Fruit fly (Drosophila melanogaster) whole organism, embryonic: ENCODE data around the gene CG33703.

Experiments used
- ATbp ChIP-seq: fragments of 200-800 bp; sonication (Bioruptor generic); optimal IDR thresholded peaks from 2 replicates; lab custom pipeline; 2017; ENCODE audit warnings: missing biosample characterization, mild to moderate bottlenecking, missing genetic modification characterization, missing genetic modification reagents
- Adf1 ChIP-seq: fragments of 200-800 bp; sonication (Bioruptor generic); IDR thresholded peaks from 2 replicates; pipeline ENCODE4 v1.3.6; 2022; ENCODE audit warnings: missing biosample characterization, missing genetic modification characterization
- CG10321 ChIP-seq: fragments of 200-800 bp; sonication (Bioruptor generic); IDR thresholded peaks from 2 replicates; pipeline ENCODE4 v1.3.6; 2022; ENCODE audit warnings: missing biosample characterization, missing genetic modification characterization
- CG10959 ChIP-seq: fragments of 200-800 bp; sonication (Bioruptor generic); IDR thresholded peaks from 2 replicates; pipeline ENCODE4 v1.3.6; 2022; ENCODE audit warnings: missing biosample characterization, missing genetic modification characterization
- CG10979 ChIP-seq: fragments of 200-800 bp; sonication (Bioruptor generic); optimal IDR thresholded peaks from 2 replicates; lab custom pipeline; 2018; ENCODE audit warnings: missing biosample characterization, mild to moderate bottlenecking, missing genetic modification characterization, moderate library complexity
- CG11093 ChIP-seq: fragments of 200-800 bp; sonication (Bioruptor generic); IDR thresholded peaks from 3 replicates; pipeline ENCODE4 v1.3.6; 2022; ENCODE audit warnings: missing biosample characterization, missing genetic modification characterization
- CG12236 ChIP-seq: fragments of 200-800 bp; sonication (Bioruptor generic); optimal IDR thresholded peaks from 2 replicates; lab custom pipeline; 2016; ENCODE audit warnings: missing biosample characterization, missing genetic modification characterization
- CG1647 ChIP-seq: fragments of 200-800 bp; sonication (Bioruptor generic); optimal IDR thresholded peaks from 3 replicates; lab custom pipeline; 2016; ENCODE audit warnings: missing biosample characterization, missing genetic modification characterization
- CG16779 ChIP-seq: fragments of 200-800 bp; sonication (Bioruptor generic); IDR thresholded peaks from 2 replicates; pipeline ENCODE4 v1.3.6; 2022; ENCODE audit warnings: missing biosample characterization, missing genetic modification characterization
- CG1792 ChIP-seq: fragments of 200-800 bp; sonication (Bioruptor generic); optimal IDR thresholded peaks from 2 replicates; lab custom pipeline; 2016; ENCODE audit warnings: missing biosample characterization, missing genetic modification characterization
- CG18599 ChIP-seq: fragments of 200-800 bp; sonication (Bioruptor generic); optimal IDR thresholded peaks from 3 replicates; lab custom pipeline; 2017; ENCODE audit warnings: missing biosample characterization, missing genetic modification characterization, mild to moderate bottlenecking, moderate library complexity, missing genetic modification reagents
- CG2678 ChIP-seq: fragments of 200-800 bp; sonication (Bioruptor generic); optimal IDR thresholded peaks from 3 replicates; lab custom pipeline; 2019; ENCODE audit warnings: missing biosample characterization, mild to moderate bottlenecking, missing genetic modification characterization, moderate library complexity
- CG2712 ChIP-seq: fragments of 200-800 bp; optimal IDR thresholded peaks from 3 replicates; lab custom pipeline; 2019; ENCODE audit warnings: missing biosample characterization, mild to moderate bottlenecking, missing genetic modification characterization, moderate library complexity
- CG3163 ChIP-seq: fragments of 200-800 bp; sonication (Bioruptor generic); optimal IDR thresholded peaks from 3 replicates; lab custom pipeline; 2016; ENCODE audit warnings: missing biosample characterization, missing genetic modification characterization
- CG32767 ChIP-seq: fragments of 200-800 bp; sonication (Bioruptor generic); IDR thresholded peaks from 2 replicates; pipeline ENCODE4 v1.3.6; 2022; ENCODE audit warnings: missing biosample characterization, missing genetic modification characterization
- CG42726 ChIP-seq: fragments of 200-800 bp; sonication (Bioruptor generic); IDR thresholded peaks from 2 replicates; pipeline ENCODE4 v1.3.6; 2022; ENCODE audit warnings: missing biosample characterization, missing genetic modification characterization; ENCODE audit not compliant: partially characterized antibody
- CG4360 ChIP-seq: fragments of 200-800 bp; sonication (Bioruptor generic); IDR thresholded peaks from 2 replicates; pipeline ENCODE4 v1.3.6; 2022; ENCODE audit warnings: missing biosample characterization, missing genetic modification characterization
- CG43689 ChIP-seq: fragments of 200-800 bp; sonication (Bioruptor generic); IDR thresholded peaks from 2 replicates; pipeline ENCODE4 v1.3.6; 2022; ENCODE audit warnings: missing biosample characterization, missing genetic modification characterization
- CG6683 ChIP-seq: fragments of 200-800 bp; sonication (Bioruptor generic); optimal IDR thresholded peaks from 2 replicates; lab custom pipeline; 2017; ENCODE audit warnings: missing biosample characterization, mild to moderate bottlenecking, missing genetic modification characterization, missing genetic modification reagents
- CG8281 ChIP-seq: fragments of 200-800 bp; sonication (Bioruptor generic); optimal IDR thresholded peaks from 2 replicates; lab custom pipeline; 2018; ENCODE audit warnings: missing biosample characterization, mild to moderate bottlenecking, missing genetic modification characterization, moderate library complexity
- CG8478 ChIP-seq: fragments of >200 bp; optimal IDR thresholded peaks from 2 replicates; lab custom pipeline; 2018
- CG9727 ChIP-seq: fragments of 200-800 bp; sonication (Bioruptor generic); optimal IDR thresholded peaks from 3 replicates; lab custom pipeline; 2017; ENCODE audit warnings: missing biosample characterization, mild to moderate bottlenecking, missing genetic modification characterization
- Ets65A ChIP-seq: fragments of 200-800 bp; sonication (Bioruptor generic); peaks from one replicate; lab custom pipeline; 2016; ENCODE audit warnings: missing biosample characterization, missing genetic modification characterization
- HHEX ChIP-seq: fragments of 200-800 bp; sonication (Bioruptor generic); optimal IDR thresholded peaks from 3 replicates; lab custom pipeline; 2017; ENCODE audit warnings: missing biosample characterization, mild to moderate bottlenecking, missing genetic modification characterization, missing genetic modification reagents
- HLH3B ChIP-seq: fragments of 200-800 bp; sonication (Bioruptor generic); IDR thresholded peaks from 2 replicates; pipeline ENCODE4 v1.3.6; 2022; ENCODE audit warnings: missing biosample characterization, missing genetic modification characterization
- Hey ChIP-seq: fragments of 200-800 bp; sonication (Bioruptor generic); optimal IDR thresholded peaks from 3 replicates; lab custom pipeline; 2018; ENCODE audit warnings: missing biosample characterization, mild to moderate bottlenecking, missing genetic modification characterization
- MTF-1 ChIP-seq: fragments of 200-800 bp; sonication (Bioruptor generic); optimal IDR thresholded peaks from 2 replicates; lab custom pipeline; 2018; ENCODE audit warnings: missing biosample characterization, mild to moderate bottlenecking, missing genetic modification characterization, borderline replicate concordance
- Sox102F ChIP-seq: fragments of 200-800 bp; sonication (Bioruptor generic); optimal IDR thresholded peaks from 2 replicates; lab custom pipeline; 2018; ENCODE audit warnings: missing biosample characterization, mild to moderate bottlenecking, missing genetic modification characterization, moderate library complexity
- Sry-β ChIP-seq: fragments of 200-800 bp; sonication (Bioruptor generic); optimal IDR thresholded peaks from 2 replicates; lab custom pipeline; 2018; ENCODE audit warnings: missing biosample characterization, mild to moderate bottlenecking, missing genetic modification characterization, moderate library complexity
- Trl ChIP-seq, 3 experiments: fragments of >200 bp in 2 of 3; fragments of 200-800 bp in 1 of 3; sonication (Bioruptor generic) in 1 of 3; optimal IDR thresholded peaks; 2 replicates in 1 of 3; 3 replicates in 2 of 3; lab custom pipeline; 2016 to 2017; ENCODE audit warnings: missing biosample characterization in 1 of 3, missing genetic modification characterization in 1 of 3
- caup ChIP-seq: fragments of 200-800 bp; sonication (Bioruptor generic); optimal IDR thresholded peaks from 3 replicates; lab custom pipeline; 2017; ENCODE audit warnings: missing biosample characterization, mild to moderate bottlenecking, missing genetic modification characterization, moderate library complexity; ENCODE audit not compliant: severe bottlenecking
- chinmo ChIP-seq: fragments of 200-800 bp; sonication (Bioruptor generic); IDR thresholded peaks from 4 replicates; pipeline ENCODE4 v1.3.6; 2022; ENCODE audit warnings: missing biosample characterization, missing genetic modification characterization; ENCODE audit not compliant: partially characterized antibody
- dan ChIP-seq: fragments of 200-800 bp; sonication (Bioruptor generic); IDR thresholded peaks from 2 replicates; pipeline ENCODE4 v1.3.6; 2022; ENCODE audit warnings: missing biosample characterization, missing genetic modification characterization
- dysf ChIP-seq: fragments of 200-800 bp; sonication (Bioruptor generic); IDR thresholded peaks from 3 replicates; pipeline ENCODE4 v1.3.6; 2022; ENCODE audit warnings: missing biosample characterization, missing genetic modification characterization
- eve ChIP-seq, 2 experiments: fragments of >200 bp; optimal IDR thresholded peaks; 2 replicates each; lab custom pipeline; 2017; ENCODE audit warnings: missing biosample characterization in 2 of 2, missing genetic modification characterization in 2 of 2
- exex ChIP-seq: fragments of 200-800 bp; sonication (Bioruptor generic); optimal IDR thresholded peaks from 4 replicates; lab custom pipeline; 2018; ENCODE audit warnings: missing biosample characterization, mild to moderate bottlenecking, missing genetic modification characterization, moderate library complexity
- hbn ChIP-seq: fragments of 200-800 bp; sonication (Bioruptor generic); IDR thresholded peaks from 2 replicates; pipeline ENCODE4 v1.3.6; 2022; ENCODE audit warnings: missing biosample characterization, missing genetic modification characterization; ENCODE audit not compliant: partially characterized antibody
- kah ChIP-seq: fragments of 200-800 bp; sonication (Bioruptor generic); optimal IDR thresholded peaks from 2 replicates; lab custom pipeline; 2018; ENCODE audit warnings: missing biosample characterization, mild to moderate bottlenecking, missing genetic modification characterization
- phol ChIP-seq: fragments of 200-800 bp; sonication (Bioruptor generic); optimal IDR thresholded peaks from 3 replicates; lab custom pipeline; 2018; ENCODE audit warnings: missing biosample characterization, mild to moderate bottlenecking, missing genetic modification characterization, moderate library complexity
- sc ChIP-seq, 3 experiments: fragments of >200 bp in 2 of 3; fragments of 200-800 bp in 1 of 3; sonication (Bioruptor generic) in 1 of 3; optimal IDR thresholded peaks; 2 replicates in 2 of 3; 3 replicates in 1 of 3; lab custom pipeline; 2017; ENCODE audit warnings: mild to moderate bottlenecking in 1 of 3, missing biosample characterization in 1 of 3, missing genetic modification characterization in 1 of 3, missing genetic modification reagents in 1 of 3
- schlank ChIP-seq: fragments of 200-800 bp; sonication (Bioruptor generic); optimal IDR thresholded peaks from 2 replicates; lab custom pipeline; 2018; ENCODE audit warnings: missing biosample characterization, mild to moderate bottlenecking, missing genetic modification characterization
- sug ChIP-seq: fragments of 200-800 bp; optimal IDR thresholded peaks from 2 replicates; lab custom pipeline; 2019; ENCODE audit warnings: missing biosample characterization, mild to moderate bottlenecking, missing genetic modification characterization, moderate library complexity
- tna ChIP-seq: fragments of 200-800 bp; sonication (Bioruptor generic); IDR thresholded peaks from 2 replicates; pipeline ENCODE4 v1.3.6; 2022; ENCODE audit warnings: missing biosample characterization, missing genetic modification characterization; ENCODE audit not compliant: partially characterized antibody
- trem ChIP-seq: fragments of 200-800 bp; optimal IDR thresholded peaks from 3 replicates; lab custom pipeline; 2019; ENCODE audit warnings: missing biosample characterization, mild to moderate bottlenecking, missing genetic modification characterization, moderate library complexity
- ttk ChIP-seq: fragments of 200-800 bp; sonication (Bioruptor generic); IDR thresholded peaks from 2 replicates; pipeline ENCODE4 v2.1.2; 2022; ENCODE audit warnings: missing biosample characterization, missing genetic modification characterization
- vvl ChIP-seq: fragments of 200-800 bp; sonication (Bioruptor generic); IDR thresholded peaks from 2 replicates; pipeline ENCODE4 v1.3.6; 2022; ENCODE audit warnings: missing biosample characterization, missing genetic modification characterization
- zen2 ChIP-seq: fragments of 200-800 bp; sonication (Bioruptor generic); IDR thresholded peaks from 3 replicates; pipeline ENCODE4 v1.3.6; 2022; ENCODE audit warnings: missing biosample characterization, missing genetic modification characterization; ENCODE audit not compliant: partially characterized antibody

Gene CG33703

dm6 chr3L:9465652-9466244 lies 46.7 kb downstream of the CG33703 start (continued):
- TF ChIP-seq CG42726 (0 out of 2 replicates have a peak, but pooled peaks have one; percentile 36), CG16779 (no peak), vvl (GFP tag; lab: Robert Waterston, UW) (peak; percentile 29; the same call in 1 of the 2 replicates), schlank (tag; lab: Kevin White, UChicago) (no peak), Adf1 (GFP tag; lab: Robert Waterston, UW) (peak; percentile 51; the same call in 1 of the 2 replicates), CG32767 (GFP tag; lab: Robert Waterston, UW) (0 out of 2 replicates have a peak, but pooled peaks have one; percentile 28), CG11093 (GFP tag; lab: Robert Waterston, UW) (no peak), eve (GFP tag; optimal IDR thresholded peaks at IDR 0.05; lab: Kevin White, UChicago) (no peak), CG2678 (tag; lab: Kevin White, UChicago) (no peak), sug (tag; lab: Kevin White, UChicago) (peak; percentile 76), Hey (peak; percentile 30), ATbp (GFP tag; lab: Kevin White, UChicago) (no peak), ttk (GFP tag; lab: Robert Waterston, UW) (0 out of 2 replicates have a peak, but pooled peaks have one; percentile 52), Trl (optimal IDR thresholded peaks at IDR 0.05; lab: Kevin White, UChicago) (peak; percentile 83 to 84), Trl (GFP tag; optimal IDR thresholded peaks at IDR 0.05; lab: Kevin White, UChicago) (no peak), CG9727 (GFP tag; lab: Kevin White, UChicago) (no peak), MTF-1 (GFP tag; lab: Kevin White, UChicago) (peak; percentile 10), sc (optimal IDR thresholded peaks at IDR 0.05; lab: Kevin White, UChicago) (no peak), sc (GFP tag; optimal IDR thresholded peaks at IDR 0.05; lab: Kevin White, UChicago) (no peak), CG10979 (no peak), dan (GFP tag; lab: Robert Waterston, UW) (no peak), CG6683 (GFP tag; lab: Kevin White, UChicago) (no peak), zen2 (GFP tag; lab: Robert Waterston, UW) (no peak), phol (tag; lab: Kevin White, UChicago) (peak; percentile 5), CG4360 (GFP tag; lab: Robert Waterston, UW) (peak; percentile 75), CG2712 (tag; lab: Kevin White, UChicago) (no peak), CG10959 (no peak), Sry-β (no peak), CG18599 (GFP tag; lab: Kevin White, UChicago) (peak; percentile 16), Ets65A (GFP tag; lab: Kevin White, UChicago) (peak; percentile 76), HHEX (GFP tag; lab: Kevin White, UChicago) (no peak), chinmo (GFP tag; lab: Robert Waterston, UW) (0 out of 4 replicates have a peak, but pooled peaks have one; percentile 40), CG3163 (GFP tag; lab: Kevin White, UChicago) (peak; percentile 11), tna (GFP tag; lab: Robert Waterston, UW) (0 out of 2 replicates have a peak, but pooled peaks have one; percentile 21), CG12236 (no peak), dysf (GFP tag; lab: Robert Waterston, UW) (no peak), kah (GFP tag; lab: Kevin White, UChicago) (peak; percentile 43), CG1647 (GFP tag; lab: Kevin White, UChicago) (no peak), trem (tag; lab: Kevin White, UChicago) (no peak), CG10321 (GFP tag; lab: Robert Waterston, UW) (no peak), Sox102F (GFP tag; lab: Kevin White, UChicago) (no peak), CG1792 (no peak), caup (GFP tag; lab: Kevin White, UChicago) (no peak), CG8281 (peak; percentile 60), HLH3B (GFP tag; lab: Robert Waterston, UW) (no peak), exex (tag; lab: Kevin White, UChicago) (peak; percentile 16), CG8478 (lab: Kevin White, UChicago) (peak; percentile 77), CG43689 (GFP tag; lab: Robert Waterston, UW) (no peak), hbn (GFP tag; lab: Robert Waterston, UW) (peak; percentile 23; the same call in 1 of the 2 replicates)
